Worm (Caenorhabditis elegans) whole organism, late embryonic: ENCODE measurements around the gene F07A11.1.
A peak's percentile ranks its signal among the peaks of the same experiment; 100 is the strongest.

Source experiments
- C08G9.2 ChIP-seq: sonication (generic microtip); optimal IDR thresholded peaks from 2 replicates; lab custom pipeline; 2016; ENCODE audit warnings: mild to moderate bottlenecking, missing genetic modification characterization, moderate library complexity, missing compliant biosample characterization
- C38D4.7 ChIP-seq: fragments of 200-800 bp; sonication (Bioruptor generic); optimal IDR thresholded peaks from 2 replicates; lab custom pipeline; 2018; ENCODE audit warnings: mild to moderate bottlenecking, missing genetic modification characterization, moderate library complexity, missing compliant biosample characterization
- F13H6.1 ChIP-seq: sonication (generic microtip); optimal IDR thresholded peaks from 2 replicates; lab custom pipeline; 2016; ENCODE audit warnings: missing genetic modification characterization, missing compliant biosample characterization
- T23F11.4 ChIP-seq: fragments of 200-800 bp; sonication (Bioruptor generic); optimal IDR thresholded peaks from 2 replicates; lab custom pipeline; 2018; ENCODE audit warnings: mild to moderate bottlenecking, missing genetic modification characterization, missing compliant biosample characterization
- Y22D7AL.16 ChIP-seq: sonication (generic microtip); optimal IDR thresholded peaks from 2 replicates; lab custom pipeline; 2016; ENCODE audit warnings: missing genetic modification characterization, missing compliant biosample characterization
- ceh-14 ChIP-seq: sonication (generic microtip); optimal IDR thresholded peaks from 2 replicates; lab custom pipeline; 2016; ENCODE audit warnings: missing genotype, missing genetic modification characterization, missing compliant biosample characterization
- ceh-18 ChIP-seq: sonication (generic microtip); optimal IDR thresholded peaks from 2 replicates; lab custom pipeline; 2016; ENCODE audit warnings: missing genetic modification characterization, missing compliant biosample characterization
- ceh-19 ChIP-seq: fragments of 200-800 bp; sonication (Bioruptor generic); optimal IDR thresholded peaks from 2 replicates; lab custom pipeline; 2018; ENCODE audit warnings: mild to moderate bottlenecking, missing genetic modification characterization, missing compliant biosample characterization
- ceh-22 ChIP-seq: sonication (generic microtip); optimal IDR thresholded peaks from 2 replicates; lab custom pipeline; 2017; ENCODE audit warnings: missing biosample characterization, missing genetic modification characterization
- ceh-24 ChIP-seq: sonication (generic microtip); optimal IDR thresholded peaks from 2 replicates; lab custom pipeline; 2016; ENCODE audit warnings: mild to moderate bottlenecking, missing genetic modification characterization, missing compliant biosample characterization
- ceh-31 ChIP-seq: sonication (generic microtip); optimal IDR thresholded peaks from 2 replicates; lab custom pipeline; 2016; ENCODE audit warnings: missing genetic modification characterization, missing compliant biosample characterization
- ceh-34 ChIP-seq: sonication (generic microtip); optimal IDR thresholded peaks from 2 replicates; lab custom pipeline; 2016; ENCODE audit warnings: mild to moderate bottlenecking, missing genetic modification characterization, missing compliant biosample characterization
- ceh-45 ChIP-seq: fragments of 200-800 bp; sonication (Bioruptor generic); IDR thresholded peaks from 2 replicates; pipeline ENCODE4 v1.3.6; 2022; ENCODE audit warnings: missing genetic modification reagents, missing genetic modification characterization, missing compliant biosample characterization
- che-1 ChIP-seq: sonication (generic microtip); optimal IDR thresholded peaks from 2 replicates; lab custom pipeline; 2016; ENCODE audit warnings: mild to moderate bottlenecking, missing genetic modification characterization, missing compliant biosample characterization
- dmd-4 ChIP-seq: sonication (generic microtip); optimal IDR thresholded peaks from 2 replicates; lab custom pipeline; 2016; ENCODE audit warnings: borderline replicate concordance, missing genetic modification characterization, missing compliant biosample characterization
- dve-1 ChIP-seq: sonication (generic microtip); optimal IDR thresholded peaks from 2 replicates; lab custom pipeline; 2017; ENCODE audit warnings: antibody characterized with exemption, mild to moderate bottlenecking, missing genetic modification characterization, missing compliant biosample characterization
- elt-2 ChIP-seq: sonication (generic microtip); optimal IDR thresholded peaks from 2 replicates; lab custom pipeline; 2016; ENCODE audit warnings: missing genetic modification reagents, missing genetic modification characterization, missing compliant biosample characterization
- elt-4 ChIP-seq: sonication (generic microtip); optimal IDR thresholded peaks from 2 replicates; lab custom pipeline; 2016; ENCODE audit warnings: missing genetic modification characterization, missing compliant biosample characterization
- eyg-1 ChIP-seq: sonication (generic microtip); optimal IDR thresholded peaks from 2 replicates; lab custom pipeline; 2016; ENCODE audit warnings: missing genotype, missing genetic modification characterization, missing compliant biosample characterization
- fax-1 ChIP-seq: sonication (generic microtip); optimal IDR thresholded peaks from 2 replicates; lab custom pipeline; 2016; ENCODE audit warnings: missing genotype, missing genetic modification characterization, missing compliant biosample characterization
- fkh-10 ChIP-seq: fragments of 150-350 bp; optimal IDR thresholded peaks from 2 replicates; lab custom pipeline; 2014; ENCODE audit warnings: missing biosample characterization, missing genetic modification reagents, missing genetic modification characterization
- fkh-6 ChIP-seq: sonication (generic microtip); optimal IDR thresholded peaks from 2 replicates; lab custom pipeline; 2016; ENCODE audit warnings: missing genetic modification characterization, missing compliant biosample characterization
- gmeb-2 ChIP-seq: sonication (generic microtip); optimal IDR thresholded peaks from 2 replicates; lab custom pipeline; 2016; ENCODE audit warnings: missing genetic modification characterization, inconsistent platforms, missing compliant biosample characterization
- hlh-13 ChIP-seq: fragments of 200-800 bp; sonication (Bioruptor generic); optimal IDR thresholded peaks from 2 replicates; lab custom pipeline; 2018; ENCODE audit warnings: mild to moderate bottlenecking, missing genetic modification characterization, missing compliant biosample characterization
- hlh-30 ChIP-seq: sonication (generic microtip); optimal IDR thresholded peaks from 2 replicates; lab custom pipeline; 2017; ENCODE audit warnings: antibody characterized with exemption, missing genetic modification characterization, missing compliant biosample characterization; ENCODE audit not compliant: insufficient read depth
- hlh-6 ChIP-seq: sonication (generic microtip); optimal IDR thresholded peaks from 2 replicates; lab custom pipeline; 2016; ENCODE audit warnings: missing genotype, missing genetic modification characterization, missing compliant biosample characterization
- lin-11 ChIP-seq: fragments of 200-800 bp; sonication (Bioruptor generic); optimal IDR thresholded peaks from 2 replicates; lab custom pipeline; 2018; ENCODE audit warnings: mild to moderate bottlenecking, missing genetic modification characterization, missing compliant biosample characterization
- madf-2 ChIP-seq: sonication (generic microtip); optimal IDR thresholded peaks from 2 replicates; lab custom pipeline; 2017; ENCODE audit warnings: missing genetic modification characterization, missing compliant biosample characterization
- mec-3 ChIP-seq: sonication (generic microtip); optimal IDR thresholded peaks from 2 replicates; lab custom pipeline; 2016; ENCODE audit warnings: borderline replicate concordance, missing genetic modification characterization, missing compliant biosample characterization
- nfya-1 ChIP-seq: sonication (generic microtip); optimal IDR thresholded peaks from 2 replicates; lab custom pipeline; 2017; ENCODE audit warnings: missing genetic modification characterization, mild to moderate bottlenecking, missing compliant biosample characterization, antibody characterized with exemption, moderate library complexity
- nhr-11 ChIP-seq: fragments of 150-350 bp; optimal IDR thresholded peaks from 2 replicates; lab custom pipeline; 2014; ENCODE audit warnings: missing biosample characterization, missing genetic modification characterization
- npax-4 ChIP-seq: sonication (generic microtip); optimal IDR thresholded peaks from 2 replicates; lab custom pipeline; 2016; ENCODE audit warnings: missing genetic modification characterization, missing compliant biosample characterization
- odd-2 ChIP-seq: sonication (generic microtip); optimal IDR thresholded peaks from 2 replicates; lab custom pipeline; 2017; ENCODE audit warnings: antibody characterized with exemption, mild to moderate bottlenecking, missing genetic modification characterization, missing compliant biosample characterization
- pag-3 ChIP-seq: sonication (generic microtip); optimal IDR thresholded peaks from 2 replicates; lab custom pipeline; 2016; ENCODE audit warnings: missing compliant biosample characterization, missing genetic modification characterization, borderline replicate concordance
- pat-9 ChIP-seq: fragments of 200-800 bp; sonication (Bioruptor generic); optimal IDR thresholded peaks from 2 replicates; lab custom pipeline; 2018; ENCODE audit warnings: mild to moderate bottlenecking, missing genetic modification characterization, moderate library complexity, missing compliant biosample characterization
- pha-2 ChIP-seq: sonication (generic microtip); optimal IDR thresholded peaks from 2 replicates; lab custom pipeline; 2017; ENCODE audit warnings: mild to moderate bottlenecking, missing genetic modification characterization, missing compliant biosample characterization
- pha-4 ChIP-seq: fragments of 150-350 bp; optimal IDR thresholded peaks from 2 replicates; lab custom pipeline; 2018; ENCODE audit warnings: missing biosample characterization, missing genetic modification reagents, missing genetic modification characterization
- ref-2 ChIP-seq: sonication (generic microtip); optimal IDR thresholded peaks from 2 replicates; lab custom pipeline; 2016; ENCODE audit warnings: missing genetic modification characterization, missing compliant biosample characterization
- rnt-1 ChIP-seq: sonication (generic microtip); optimal IDR thresholded peaks from 2 replicates; lab custom pipeline; 2016; ENCODE audit warnings: missing genetic modification characterization, missing compliant biosample characterization
- sdc-2 ChIP-seq: sonication (generic microtip); optimal IDR thresholded peaks from 2 replicates; lab custom pipeline; 2016; ENCODE audit warnings: missing genotype, missing genetic modification characterization, missing compliant biosample characterization
- sox-4 ChIP-seq: sonication (generic microtip); optimal IDR thresholded peaks from 2 replicates; lab custom pipeline; 2017; ENCODE audit warnings: mild to moderate bottlenecking, missing genetic modification characterization, inconsistent platforms, missing compliant biosample characterization
- syd-9 ChIP-seq: sonication (generic microtip); optimal IDR thresholded peaks from 2 replicates; lab custom pipeline; 2016; ENCODE audit warnings: mild to moderate bottlenecking, missing genetic modification characterization, moderate library complexity, missing compliant biosample characterization
- tbx-2 ChIP-seq: sonication (generic microtip); optimal IDR thresholded peaks from 2 replicates; lab custom pipeline; 2016; ENCODE audit warnings: missing genetic modification characterization, missing compliant biosample characterization
- tbx-7 ChIP-seq: sonication (generic microtip); optimal IDR thresholded peaks from 2 replicates; lab custom pipeline; 2016; ENCODE audit warnings: missing genotype, missing genetic modification characterization, missing compliant biosample characterization
- ttx-3 ChIP-seq: sonication (generic microtip); optimal IDR thresholded peaks from 2 replicates; lab custom pipeline; 2016; ENCODE audit warnings: missing genetic modification reagents, missing genetic modification characterization, missing compliant biosample characterization
- unc-3 ChIP-seq, 2 experiments: fragments of 200-800 bp in 1 of 2; sonication (Bioruptor generic) in 1 of 2; sonication (generic microtip) in 1 of 2; conservative IDR thresholded peaks in 1 of 2; optimal IDR thresholded peaks in 1 of 2; 2 replicates each; pipeline versions ENCODE4 v1.3.6 to Lab custom; 2016 to 2022; ENCODE audit warnings: missing compliant biosample characterization in 2 of 2, missing genetic modification characterization in 2 of 2, missing genetic modification reagents in 1 of 2
- unc-42 ChIP-seq: sonication (generic microtip); optimal IDR thresholded peaks from 2 replicates; lab custom pipeline; 2016; ENCODE audit warnings: missing genotype, missing genetic modification characterization, missing compliant biosample characterization
- unc-55 ChIP-seq: sonication (generic microtip); optimal IDR thresholded peaks from 2 replicates; lab custom pipeline; 2017; ENCODE audit warnings: missing biosample characterization, missing genetic modification reagents, missing genetic modification characterization
- zip-5 ChIP-seq: sonication (generic microtip); optimal IDR thresholded peaks from 2 replicates; lab custom pipeline; 2016; ENCODE audit warnings: missing genetic modification characterization, missing compliant biosample characterization

The F07A11.1 gene

ce11 chrII:11634681-11635527 is 43.0 kb upstream of the F07A11.1 start:
- TF ChIP-seq ceh-45 (0 out of 2 replicates have a peak, but pooled peaks have one; percentile 42), nfya-1 (peak; percentile 94), madf-2 (peak; percentile 97), lin-11 (no peak), rnt-1 (tag; lab: Kevin White, UChicago) (peak; percentile 98), ceh-19 (GFP tag; lab: Kevin White, UChicago) (peak; percentile 57), T23F11.4 (GFP tag; lab: Kevin White, UChicago) (peak; percentile 53), dve-1 (tag; lab: Kevin White, UChicago) (peak; percentile 79), che-1 (tag; lab: Kevin White, UChicago) (no peak), sox-4 (tag; lab: Kevin White, UChicago) (peak; percentile 43), fkh-10 (GFP tag; lab: Kevin White, UChicago) (peak; percentile 58), ceh-14 (tag; lab: Kevin White, UChicago) (peak; percentile 67), ttx-3 (peak; percentile 43), hlh-13 (GFP tag; lab: Kevin White, UChicago) (no peak), odd-2 (tag; lab: Kevin White, UChicago) (no peak), unc-3 (GFP tag; conservative IDR thresholded peaks at IDR 0.05; lab: Robert Waterston, UW) (0 out of 2 replicates have a peak, but pooled peaks have one; percentile 30), unc-3 (tag; optimal IDR thresholded peaks at IDR 0.05; lab: Kevin White, UChicago) (no peak), pha-4 (tag; lab: Kevin White, UChicago) (no peak), Y22D7AL.16 (tag; lab: Kevin White, UChicago) (no peak), C08G9.2 (peak; percentile 54), sdc-2 (peak; percentile 59), ceh-22 (tag; lab: Kevin White, UChicago) (peak; percentile 84), elt-2 (peak; percentile 33), zip-5 (tag; lab: Kevin White, UChicago) (peak; percentile 18), eyg-1 (tag; lab: Kevin White, UChicago) (peak; percentile 78), npax-4 (tag; lab: Kevin White, UChicago) (no peak), ceh-31 (tag; lab: Kevin White, UChicago) (peak; percentile 93), unc-55 (GFP tag; lab: Kevin White, UChicago) (peak; percentile 88), F13H6.1 (tag; lab: Kevin White, UChicago) (peak; percentile 91), gmeb-2 (tag; lab: Kevin White, UChicago) (peak; percentile 5), C38D4.7 (peak; percentile 44), ceh-18 (tag; lab: Kevin White, UChicago) (peak; percentile 88), fkh-6 (tag; lab: Kevin White, UChicago) (peak; percentile 52), hlh-6 (tag; lab: Kevin White, UChicago) (peak; percentile 82), hlh-30 (tag; lab: Kevin White, UChicago) (peak; percentile 60), tbx-7 (tag; lab: Kevin White, UChicago) (peak; percentile 33), nhr-11 (tag; lab: Kevin White, UChicago) (no peak), ceh-34 (peak; percentile 90), pha-2 (peak; percentile 79), dmd-4 (peak; percentile 81), fax-1 (tag; lab: Kevin White, UChicago) (peak; percentile 59), syd-9 (tag; lab: Kevin White, UChicago) (peak; percentile 66), ref-2 (peak; percentile 82), pag-3 (tag; lab: Kevin White, UChicago) (no peak), unc-42 (tag; lab: Kevin White, UChicago) (peak; percentile 54), elt-4 (tag; lab: Kevin White, UChicago) (peak; percentile 6), ceh-24 (tag; lab: Kevin White, UChicago) (no peak), pat-9 (tag; lab: Kevin White, UChicago) (peak; percentile 41), tbx-2 (tag; lab: Kevin White, UChicago) (peak; percentile 97), mec-3 (tag; lab: Kevin White, UChicago) (no peak)
